Worm (Caenorhabditis elegans) whole organism, late embryonic: ENCODE data around the gene pelo-1.

Experiments used
- C08G9.2 ChIP-seq: sonication (generic microtip); optimal IDR thresholded peaks from 2 replicates; lab custom pipeline; 2016; ENCODE audit warnings: mild to moderate bottlenecking, missing genetic modification characterization, moderate library complexity, missing compliant biosample characterization
- C38D4.7 ChIP-seq: fragments of 200-800 bp; sonication (Bioruptor generic); optimal IDR thresholded peaks from 2 replicates; lab custom pipeline; 2018; ENCODE audit warnings: mild to moderate bottlenecking, missing genetic modification characterization, moderate library complexity, missing compliant biosample characterization
- F13H6.1 ChIP-seq: sonication (generic microtip); optimal IDR thresholded peaks from 2 replicates; lab custom pipeline; 2016; ENCODE audit warnings: missing genetic modification characterization, missing compliant biosample characterization
- K02D7.2 ChIP-seq: sonication (generic microtip); optimal IDR thresholded peaks from 2 replicates; lab custom pipeline; 2017; ENCODE audit warnings: mild to moderate bottlenecking, missing genetic modification characterization, missing compliant biosample characterization
- K09A11.1 ChIP-seq: sonication (generic microtip); optimal IDR thresholded peaks from 2 replicates; lab custom pipeline; 2017; ENCODE audit warnings: antibody characterized with exemption, mild to moderate bottlenecking, missing genetic modification characterization, missing compliant biosample characterization; ENCODE audit not compliant: insufficient read depth
- ahr-1 ChIP-seq: sonication (generic microtip); optimal IDR thresholded peaks from 2 replicates; lab custom pipeline; 2016; ENCODE audit warnings: missing genetic modification characterization, missing compliant biosample characterization
- ama-1 ChIP-seq: fragments of 150-350 bp; optimal IDR thresholded peaks from 2 replicates; lab custom pipeline; 2014
- ceh-14 ChIP-seq: sonication (generic microtip); optimal IDR thresholded peaks from 2 replicates; lab custom pipeline; 2016; ENCODE audit warnings: missing genotype, missing genetic modification characterization, missing compliant biosample characterization
- ceh-18 ChIP-seq: sonication (generic microtip); optimal IDR thresholded peaks from 2 replicates; lab custom pipeline; 2016; ENCODE audit warnings: missing genetic modification characterization, missing compliant biosample characterization
- ceh-2 ChIP-seq: sonication (generic microtip); optimal IDR thresholded peaks from 2 replicates; lab custom pipeline; 2016; ENCODE audit warnings: missing genotype, missing genetic modification characterization, missing compliant biosample characterization
- ceh-22 ChIP-seq: sonication (generic microtip); optimal IDR thresholded peaks from 2 replicates; lab custom pipeline; 2017; ENCODE audit warnings: missing biosample characterization, missing genetic modification characterization
- ceh-24 ChIP-seq: sonication (generic microtip); optimal IDR thresholded peaks from 2 replicates; lab custom pipeline; 2016; ENCODE audit warnings: mild to moderate bottlenecking, missing genetic modification characterization, missing compliant biosample characterization
- ceh-31 ChIP-seq: sonication (generic microtip); optimal IDR thresholded peaks from 2 replicates; lab custom pipeline; 2016; ENCODE audit warnings: missing genetic modification characterization, missing compliant biosample characterization
- ceh-34 ChIP-seq: sonication (generic microtip); optimal IDR thresholded peaks from 2 replicates; lab custom pipeline; 2016; ENCODE audit warnings: mild to moderate bottlenecking, missing genetic modification characterization, missing compliant biosample characterization
- ceh-45 ChIP-seq: fragments of 200-800 bp; sonication (Bioruptor generic); IDR thresholded peaks from 2 replicates; pipeline ENCODE4 v1.3.6; 2022; ENCODE audit warnings: missing genetic modification reagents, missing genetic modification characterization, missing compliant biosample characterization
- dmd-4 ChIP-seq: sonication (generic microtip); optimal IDR thresholded peaks from 2 replicates; lab custom pipeline; 2016; ENCODE audit warnings: borderline replicate concordance, missing genetic modification characterization, missing compliant biosample characterization
- dve-1 ChIP-seq: sonication (generic microtip); optimal IDR thresholded peaks from 2 replicates; lab custom pipeline; 2017; ENCODE audit warnings: antibody characterized with exemption, mild to moderate bottlenecking, missing genetic modification characterization, missing compliant biosample characterization
- elt-2 ChIP-seq: sonication (generic microtip); optimal IDR thresholded peaks from 2 replicates; lab custom pipeline; 2016; ENCODE audit warnings: missing genetic modification reagents, missing genetic modification characterization, missing compliant biosample characterization
- eyg-1 ChIP-seq: sonication (generic microtip); optimal IDR thresholded peaks from 2 replicates; lab custom pipeline; 2016; ENCODE audit warnings: missing genotype, missing genetic modification characterization, missing compliant biosample characterization
- fkh-10 ChIP-seq: fragments of 150-350 bp; optimal IDR thresholded peaks from 2 replicates; lab custom pipeline; 2014; ENCODE audit warnings: missing biosample characterization, missing genetic modification reagents, missing genetic modification characterization
- fkh-6 ChIP-seq: sonication (generic microtip); optimal IDR thresholded peaks from 2 replicates; lab custom pipeline; 2016; ENCODE audit warnings: missing genetic modification characterization, missing compliant biosample characterization
- gmeb-2 ChIP-seq: sonication (generic microtip); optimal IDR thresholded peaks from 2 replicates; lab custom pipeline; 2016; ENCODE audit warnings: missing genetic modification characterization, inconsistent platforms, missing compliant biosample characterization
- hlh-13 ChIP-seq: fragments of 200-800 bp; sonication (Bioruptor generic); optimal IDR thresholded peaks from 2 replicates; lab custom pipeline; 2018; ENCODE audit warnings: mild to moderate bottlenecking, missing genetic modification characterization, missing compliant biosample characterization
- hlh-6 ChIP-seq: sonication (generic microtip); optimal IDR thresholded peaks from 2 replicates; lab custom pipeline; 2016; ENCODE audit warnings: missing genotype, missing genetic modification characterization, missing compliant biosample characterization
- hlh-8 ChIP-seq: sonication (generic microtip); optimal IDR thresholded peaks from 2 replicates; lab custom pipeline; 2016; ENCODE audit warnings: missing genotype, missing genetic modification characterization, missing compliant biosample characterization
- lim-6 ChIP-seq: sonication (generic microtip); optimal IDR thresholded peaks from 2 replicates; lab custom pipeline; 2016; ENCODE audit warnings: missing genetic modification characterization, missing compliant biosample characterization
- lin-11 ChIP-seq: fragments of 200-800 bp; sonication (Bioruptor generic); optimal IDR thresholded peaks from 2 replicates; lab custom pipeline; 2018; ENCODE audit warnings: mild to moderate bottlenecking, missing genetic modification characterization, missing compliant biosample characterization
- nhr-11 ChIP-seq: fragments of 150-350 bp; optimal IDR thresholded peaks from 2 replicates; lab custom pipeline; 2014; ENCODE audit warnings: missing biosample characterization, missing genetic modification characterization
- nhr-232 ChIP-seq: sonication (generic microtip); optimal IDR thresholded peaks from 2 replicates; lab custom pipeline; 2016; ENCODE audit warnings: missing genetic modification characterization, missing compliant biosample characterization
- odd-2 ChIP-seq: sonication (generic microtip); optimal IDR thresholded peaks from 2 replicates; lab custom pipeline; 2017; ENCODE audit warnings: antibody characterized with exemption, mild to moderate bottlenecking, missing genetic modification characterization, missing compliant biosample characterization
- pag-3 ChIP-seq: sonication (generic microtip); optimal IDR thresholded peaks from 2 replicates; lab custom pipeline; 2016; ENCODE audit warnings: missing compliant biosample characterization, missing genetic modification characterization, borderline replicate concordance
- pros-1 ChIP-seq: fragments of 150-350 bp; optimal IDR thresholded peaks from 2 replicates; lab custom pipeline; 2014; ENCODE audit warnings: missing biosample characterization, missing genetic modification reagents, missing genetic modification characterization
- rnt-1 ChIP-seq: sonication (generic microtip); optimal IDR thresholded peaks from 2 replicates; lab custom pipeline; 2016; ENCODE audit warnings: missing genetic modification characterization, missing compliant biosample characterization
- sdc-2 ChIP-seq: sonication (generic microtip); optimal IDR thresholded peaks from 2 replicates; lab custom pipeline; 2016; ENCODE audit warnings: missing genotype, missing genetic modification characterization, missing compliant biosample characterization
- sox-2 ChIP-seq: fragments of 200-800 bp; sonication (Bioruptor generic); IDR thresholded peaks from 2 replicates; pipeline ENCODE4 v1.3.6; 2022; ENCODE audit warnings: missing genetic modification reagents, missing genetic modification characterization, missing compliant biosample characterization
- sox-4 ChIP-seq: sonication (generic microtip); optimal IDR thresholded peaks from 2 replicates; lab custom pipeline; 2017; ENCODE audit warnings: mild to moderate bottlenecking, missing genetic modification characterization, inconsistent platforms, missing compliant biosample characterization
- tbx-2 ChIP-seq: sonication (generic microtip); optimal IDR thresholded peaks from 2 replicates; lab custom pipeline; 2016; ENCODE audit warnings: missing genetic modification characterization, missing compliant biosample characterization
- ttx-3 ChIP-seq: sonication (generic microtip); optimal IDR thresholded peaks from 2 replicates; lab custom pipeline; 2016; ENCODE audit warnings: missing genetic modification reagents, missing genetic modification characterization, missing compliant biosample characterization
- unc-42 ChIP-seq: sonication (generic microtip); optimal IDR thresholded peaks from 2 replicates; lab custom pipeline; 2016; ENCODE audit warnings: missing genotype, missing genetic modification characterization, missing compliant biosample characterization
- unc-86 ChIP-seq: sonication (generic microtip); optimal IDR thresholded peaks from 2 replicates; lab custom pipeline; 2016; ENCODE audit warnings: missing genetic modification characterization, missing compliant biosample characterization
- ztf-16 ChIP-seq: sonication (generic microtip); optimal IDR thresholded peaks from 2 replicates; lab custom pipeline; 2017; ENCODE audit warnings: missing genetic modification characterization, missing compliant biosample characterization

The pelo-1 gene

DNA sequence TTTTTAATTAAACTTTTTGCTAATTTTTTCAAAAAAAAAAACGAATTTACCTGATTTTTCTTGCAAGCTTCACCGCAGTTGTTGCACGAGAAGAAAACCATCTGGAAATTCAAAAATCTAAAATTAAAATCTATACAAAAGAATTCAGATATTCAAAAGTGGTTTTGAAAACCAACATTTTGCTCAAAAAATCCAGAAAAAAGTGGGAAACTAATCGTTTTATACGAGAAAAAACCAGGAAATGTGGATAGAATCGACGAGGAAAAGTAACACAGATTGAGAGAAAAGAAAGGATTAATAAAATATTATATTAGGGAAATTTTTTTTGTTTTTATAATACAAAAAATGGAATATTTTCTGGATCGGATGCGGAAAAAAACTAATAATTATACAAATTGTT, 40.0 kb downstream of the pelo-1 start, which contains the start of gene C16C10.8:
Gene C16C10.8, minus strand, starts transcription at position 101 of the 400 bp plus-strand sequence.
- TF ChIP-seq ahr-1 (tag; lab: Kevin White, UChicago) (no peak), nhr-11 (tag; lab: Kevin White, UChicago) (no peak), fkh-6 (tag; lab: Kevin White, UChicago) (no peak), fkh-10 (no peak), hlh-13 (GFP tag; lab: Kevin White, UChicago) (no peak), ttx-3 (tag; lab: Kevin White, UChicago) (no peak), ceh-2 (no peak), lin-11 (tag; lab: Kevin White, UChicago) (no peak), sox-4 (tag; lab: Kevin White, UChicago) (no peak), gmeb-2 (tag; lab: Kevin White, UChicago) (no peak), tbx-2 (tag; lab: Kevin White, UChicago) (no peak), ceh-34 (no peak), ztf-16 (no peak)

DNA sequence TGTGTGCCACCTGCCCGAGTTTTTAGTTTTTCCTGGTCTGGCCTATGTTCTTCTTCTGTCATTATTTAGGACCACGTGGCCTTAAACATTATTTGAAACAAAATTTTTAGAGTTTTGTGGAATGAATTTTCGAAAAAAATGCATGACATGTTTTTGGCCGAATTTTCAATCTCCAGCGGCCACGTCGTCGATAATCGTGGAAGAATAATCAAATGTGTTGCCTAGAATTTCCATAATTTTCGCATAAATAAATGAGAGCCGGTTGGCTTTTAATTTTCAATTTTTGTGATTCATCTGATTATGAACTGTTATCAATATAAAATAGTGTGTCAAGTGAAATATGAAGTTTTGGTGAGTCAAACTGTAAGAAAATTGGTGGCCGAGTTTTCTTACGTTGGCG, 43.1 kb downstream of the pelo-1 start, which contains the start of gene C01G12.16:
Gene C01G12.16, plus strand, starts transcription at position 301 of the 400 bp plus-strand sequence.
- TF ChIP-seq ceh-22 (tag; lab: Kevin White, UChicago) = no peak

ce11 chrIII:4157298-4157697, 46.7 kb downstream of the pelo-1 start, which contains the start of gene C16C10.9:
C16C10.9 (minus strand) TSS chrIII:4157398.
- no peak for TF ChIP-seq nhr-11 (tag; lab: Kevin White, UChicago)
- TF ChIP-seq ceh-22 (tag; lab: Kevin White, UChicago) = no peak
- TF ChIP-seq lin-11 (tag; lab: Kevin White, UChicago) = no peak
- no peak for TF ChIP-seq hlh-8
- no peak for TF ChIP-seq gmeb-2 (tag; lab: Kevin White, UChicago)
- no peak for TF ChIP-seq eyg-1
- TF ChIP-seq sox-2 = no peak
- no peak for TF ChIP-seq fkh-6 (tag; lab: Kevin White, UChicago)
- TF ChIP-seq, all 69 proteins: peak for 0

- TF ChIP-seq ceh-14 (tag; lab: Kevin White, UChicago) (no peak), ztf-16 (no peak), sox-4 (tag; lab: Kevin White, UChicago) (no peak), sdc-2 (tag; lab: Kevin White, UChicago) (no peak), ama-1 (lab: Kevin White, UChicago) (no peak), lim-6 (tag; lab: Kevin White, UChicago) (no peak), rnt-1 (tag; lab: Kevin White, UChicago) (no peak), ceh-31 (no peak), pros-1 (tag; lab: Kevin White, UChicago) (no peak), fkh-6 (tag; lab: Kevin White, UChicago) (no peak), K09A11.1 (no peak), C38D4.7 (GFP tag; lab: Kevin White, UChicago) (no peak), elt-2 (tag; lab: Kevin White, UChicago) (no peak), hlh-13 (GFP tag; lab: Kevin White, UChicago) (no peak), C08G9.2 (tag; lab: Kevin White, UChicago) (no peak), dmd-4 (tag; lab: Kevin White, UChicago) (no peak), pag-3 (tag; lab: Kevin White, UChicago) (no peak), unc-86 (no peak)
These were observed 50.7 kb downstream of the pelo-1 start, which contains the start of gene glod-4 for ce11 chrIII:4153299-4153698. glod-4 (plus strand) TSS chrIII:4153599.

DNA sequence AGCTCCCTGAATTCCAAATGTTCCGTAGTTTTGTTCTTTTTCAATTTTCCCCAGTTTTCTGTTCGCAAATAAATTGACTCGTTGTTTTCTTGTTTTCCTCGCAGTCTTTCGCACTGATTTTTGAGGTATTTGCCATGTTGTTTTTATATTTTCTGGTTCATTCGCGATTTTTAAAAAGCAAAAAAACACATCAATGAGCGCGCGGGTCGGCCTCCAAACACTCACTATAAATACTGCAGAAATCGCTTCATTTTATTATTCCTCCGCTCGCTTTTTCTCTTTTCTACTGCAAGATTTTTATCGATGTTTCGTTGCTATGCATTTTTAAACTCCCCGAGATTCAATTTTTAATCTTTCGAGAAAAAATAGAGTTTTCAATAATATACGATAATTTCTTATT, 51.2 kb downstream of the pelo-1 start:
- TF ChIP-seq lin-11 (tag; lab: Kevin White, UChicago) (no peak), sox-4 (tag; lab: Kevin White, UChicago) (no peak), ceh-14 (tag; lab: Kevin White, UChicago) (no peak)

DNA sequence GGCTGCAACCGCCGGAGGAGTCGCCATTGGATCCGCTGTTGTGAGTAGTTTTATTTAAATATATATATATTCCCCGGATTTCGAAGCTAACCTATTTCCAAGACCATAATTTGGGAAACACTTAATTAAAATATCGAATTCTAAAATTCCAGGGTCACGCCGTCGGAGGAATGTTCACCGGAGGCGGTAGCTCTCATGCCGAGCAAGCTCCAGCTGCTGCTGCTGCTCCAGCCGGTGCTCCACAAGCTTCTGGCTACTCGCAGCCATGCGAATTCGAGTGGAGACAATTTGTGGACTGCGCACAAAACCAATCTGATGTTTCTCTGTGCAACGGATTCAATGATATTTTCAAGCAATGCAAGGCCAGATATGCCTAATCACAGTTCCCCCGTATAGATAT, 51.7 kb downstream of the pelo-1 start:
- no peak for TF ChIP-seq K02D7.2 (tag; lab: Kevin White, UChicago)
- TF ChIP-seq C08G9.2 (tag; lab: Kevin White, UChicago) = no peak
- TF ChIP-seq ceh-24 = no peak
- TF ChIP-seq odd-2 (tag; lab: Kevin White, UChicago) = no peak
- no peak for TF ChIP-seq unc-42 (tag; lab: Kevin White, UChicago)
- no peak for TF ChIP-seq pros-1 (tag; lab: Kevin White, UChicago)
- TF ChIP-seq dve-1 (tag; lab: Kevin White, UChicago) = no peak
- no peak for TF ChIP-seq ceh-31
- TF ChIP-seq ceh-18 (tag; lab: Kevin White, UChicago) = no peak
- no peak for TF ChIP-seq ttx-3 (tag; lab: Kevin White, UChicago)
- TF ChIP-seq ceh-2 = no peak
- no peak for TF ChIP-seq ceh-45 (GFP tag; lab: Robert Waterston, UW)
- TF ChIP-seq hlh-6 = no peak
- no peak for TF ChIP-seq nhr-232
- TF ChIP-seq F13H6.1 = no peak
- TF ChIP-seq lin-11 (tag; lab: Kevin White, UChicago) = no peak
- no peak for TF ChIP-seq ceh-34
- TF ChIP-seq, all 69 proteins: peak for 0
